Fruit fly (Drosophila melanogaster) S2 (cell line): ENCODE data around the gene lab.

Experiments used
- CG8478 ChIP-seq: fragments of >200 bp; optimal IDR thresholded peaks from 2 replicates; lab custom pipeline; 2018
- CTCF ChIP-seq, 2 experiments: fragments of >200 bp; optimal IDR thresholded peaks; 2 replicates each; lab custom pipeline; 2018

Gene lab

DNA sequence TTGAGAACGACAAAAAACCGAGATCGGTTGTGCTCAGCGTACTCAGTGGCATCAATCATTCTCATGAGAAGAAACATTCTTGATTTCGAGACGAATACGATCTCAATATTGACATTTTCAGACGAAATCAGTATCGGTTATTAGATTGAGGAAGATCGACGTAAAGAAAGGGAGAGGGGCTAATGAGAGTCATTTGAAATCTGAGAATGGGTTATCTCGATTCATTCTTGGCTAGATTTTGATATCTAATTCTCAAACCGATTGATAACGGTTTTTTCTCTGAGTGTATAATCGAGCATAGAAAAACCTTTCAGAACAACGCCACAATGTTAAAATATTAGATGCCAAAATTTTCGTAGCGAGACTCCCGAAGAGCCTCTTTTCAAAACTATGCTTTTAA lies 37.5 kb downstream of the lab start, which contains the start of gene CG31286:
Gene CG31286, plus strand, starts transcription at position 301 of the 400 bp plus-strand sequence.
- TF ChIP-seq CG8478 (lab: Kevin White, UChicago) (no peak), CTCF (optimal IDR thresholded peaks at IDR 0.05; lab: Kevin White, UChicago) (no peak)

dm6 chr3R:6629851-6630250 lies 48.5 kb downstream of the lab start, which contains the start of gene sunz:
sunz (plus strand) TSS chr3R:6630151.
- TF ChIP-seq CG8478 (lab: Kevin White, UChicago) = no peak
- TF ChIP-seq CTCF (optimal IDR thresholded peaks at IDR 0.05; lab: Kevin White, UChicago) = no peak

- TF ChIP-seq CTCF (optimal IDR thresholded peaks at IDR 0.05; lab: Kevin White, UChicago) (no peak), CG8478 (lab: Kevin White, UChicago) (no peak)
Observed at dm6 chr3R:6629221-6629620, 49.2 kb downstream of the lab start, which contains the start of gene CG15177. CG15177 (minus strand) TSS chr3R:6629321.

DNA sequence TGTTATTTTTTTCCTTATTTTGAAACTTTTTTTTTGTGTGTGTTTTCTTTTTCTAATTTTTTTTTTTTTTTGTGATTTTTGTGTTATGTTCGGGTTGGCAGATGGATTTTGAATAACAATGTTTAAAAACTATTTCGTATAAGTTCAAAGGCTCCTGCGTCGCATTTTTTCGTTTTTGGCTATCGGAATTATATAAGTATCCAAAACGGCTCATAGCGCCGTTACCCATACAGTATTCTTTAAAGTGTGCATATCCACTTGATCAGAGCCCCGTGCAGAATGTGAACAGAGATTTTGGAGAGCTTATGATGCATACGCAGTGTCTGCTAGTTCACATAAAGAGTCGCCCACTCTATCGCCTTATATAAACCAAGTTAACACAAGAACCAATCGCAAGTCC lies 50.6 kb downstream of the lab start, which contains the start of gene sowi:
Gene sowi, minus strand, starts transcription at position 101 of the 400 bp plus-strand sequence.
- TF ChIP-seq CTCF (optimal IDR thresholded peaks at IDR 0.05; lab: Kevin White, UChicago) = no peak
- no peak for TF ChIP-seq CG8478 (lab: Kevin White, UChicago)
